Worm (Caenorhabditis elegans) whole organism, late embryonic: Measurements from ENCODE around the gene irg-7.

Experiments used
- Y22D7AL.16 ChIP-seq: sonication (generic microtip); optimal IDR thresholded peaks from 2 replicates; lab custom pipeline; 2016; ENCODE audit warnings: missing genetic modification characterization, missing compliant biosample characterization
- ceh-22 ChIP-seq: sonication (generic microtip); optimal IDR thresholded peaks from 2 replicates; lab custom pipeline; 2017; ENCODE audit warnings: missing biosample characterization, missing genetic modification characterization
- ceh-31 ChIP-seq: sonication (generic microtip); optimal IDR thresholded peaks from 2 replicates; lab custom pipeline; 2016; ENCODE audit warnings: missing genetic modification characterization, missing compliant biosample characterization
- ets-4 ChIP-seq: sonication (generic microtip); optimal IDR thresholded peaks from 2 replicates; lab custom pipeline; 2016; ENCODE audit warnings: missing genetic modification characterization, missing compliant biosample characterization
- eyg-1 ChIP-seq: sonication (generic microtip); optimal IDR thresholded peaks from 2 replicates; lab custom pipeline; 2016; ENCODE audit warnings: missing genotype, missing genetic modification characterization, missing compliant biosample characterization
- fkh-6 ChIP-seq: sonication (generic microtip); optimal IDR thresholded peaks from 2 replicates; lab custom pipeline; 2016; ENCODE audit warnings: missing genetic modification characterization, missing compliant biosample characterization
- hlh-15 ChIP-seq: sonication (generic microtip); optimal IDR thresholded peaks from 2 replicates; lab custom pipeline; 2016; ENCODE audit warnings: missing genetic modification characterization, missing compliant biosample characterization
- hlh-6 ChIP-seq: sonication (generic microtip); optimal IDR thresholded peaks from 2 replicates; lab custom pipeline; 2016; ENCODE audit warnings: missing genotype, missing genetic modification characterization, missing compliant biosample characterization
- lin-11 ChIP-seq: fragments of 200-800 bp; sonication (Bioruptor generic); optimal IDR thresholded peaks from 2 replicates; lab custom pipeline; 2018; ENCODE audit warnings: mild to moderate bottlenecking, missing genetic modification characterization, missing compliant biosample characterization
- nfya-1 ChIP-seq: sonication (generic microtip); optimal IDR thresholded peaks from 2 replicates; lab custom pipeline; 2017; ENCODE audit warnings: missing genetic modification characterization, mild to moderate bottlenecking, missing compliant biosample characterization, antibody characterized with exemption, moderate library complexity
- pax-1 ChIP-seq: fragments of 150-350 bp; optimal IDR thresholded peaks from 2 replicates; lab custom pipeline; 2014; ENCODE audit warnings: missing biosample characterization, missing genetic modification characterization
- pqm-1 ChIP-seq: sonication (generic microtip); optimal IDR thresholded peaks from 2 replicates; lab custom pipeline; 2016; ENCODE audit warnings: missing genetic modification characterization, missing compliant biosample characterization
- sox-2 ChIP-seq: fragments of 200-800 bp; sonication (Bioruptor generic); IDR thresholded peaks from 2 replicates; pipeline ENCODE4 v1.3.6; 2022; ENCODE audit warnings: missing genetic modification reagents, missing genetic modification characterization, missing compliant biosample characterization
- tbx-2 ChIP-seq: sonication (generic microtip); optimal IDR thresholded peaks from 2 replicates; lab custom pipeline; 2016; ENCODE audit warnings: missing genetic modification characterization, missing compliant biosample characterization

DNA sequence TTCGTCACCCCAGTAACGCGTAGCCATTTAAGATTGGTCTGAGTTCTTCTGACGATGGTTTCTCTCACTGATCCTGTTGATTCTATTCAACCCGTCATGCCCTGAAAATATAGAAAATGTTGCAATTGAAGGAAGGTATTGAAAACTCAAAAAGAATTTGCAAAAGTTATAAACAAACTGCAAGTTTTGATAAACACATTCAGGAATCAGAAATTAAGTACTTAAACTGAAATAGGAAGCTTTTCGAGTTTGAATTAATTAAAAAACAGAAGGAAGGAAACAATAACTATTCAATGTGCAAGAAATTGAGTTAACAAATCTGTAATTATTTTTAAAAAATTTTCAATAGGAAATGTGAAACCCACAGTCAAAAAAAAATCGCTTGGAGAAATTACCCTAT, 23.2 kb downstream of the irg-7 start, which contains the start of gene rgl-1:
- TF ChIP-seq sox-2 (GFP tag; lab: Robert Waterston, UW) (no peak), pqm-1 (tag; lab: Kevin White, UChicago) (no peak), hlh-6 (tag; lab: Kevin White, UChicago) (no peak), pax-1 (tag; lab: Kevin White, UChicago) (no peak), eyg-1 (tag; lab: Kevin White, UChicago) (no peak), tbx-2 (tag; lab: Kevin White, UChicago) (no peak), hlh-15 (no peak), ets-4 (tag; lab: Kevin White, UChicago) (no peak), ceh-31 (tag; lab: Kevin White, UChicago) (no peak), fkh-6 (tag; lab: Kevin White, UChicago) (no peak), ceh-22 (tag; lab: Kevin White, UChicago) (no peak), nfya-1 (tag; lab: Kevin White, UChicago) (no peak), Y22D7AL.16 (tag; lab: Kevin White, UChicago) (no peak), lin-11 (no peak)
